Worm (Caenorhabditis elegans): ENCODE data around the gene ddx-35.
A peak's percentile ranks its signal among the peaks of the same experiment; 100 is the strongest.

Gene ddx-35

DNA sequence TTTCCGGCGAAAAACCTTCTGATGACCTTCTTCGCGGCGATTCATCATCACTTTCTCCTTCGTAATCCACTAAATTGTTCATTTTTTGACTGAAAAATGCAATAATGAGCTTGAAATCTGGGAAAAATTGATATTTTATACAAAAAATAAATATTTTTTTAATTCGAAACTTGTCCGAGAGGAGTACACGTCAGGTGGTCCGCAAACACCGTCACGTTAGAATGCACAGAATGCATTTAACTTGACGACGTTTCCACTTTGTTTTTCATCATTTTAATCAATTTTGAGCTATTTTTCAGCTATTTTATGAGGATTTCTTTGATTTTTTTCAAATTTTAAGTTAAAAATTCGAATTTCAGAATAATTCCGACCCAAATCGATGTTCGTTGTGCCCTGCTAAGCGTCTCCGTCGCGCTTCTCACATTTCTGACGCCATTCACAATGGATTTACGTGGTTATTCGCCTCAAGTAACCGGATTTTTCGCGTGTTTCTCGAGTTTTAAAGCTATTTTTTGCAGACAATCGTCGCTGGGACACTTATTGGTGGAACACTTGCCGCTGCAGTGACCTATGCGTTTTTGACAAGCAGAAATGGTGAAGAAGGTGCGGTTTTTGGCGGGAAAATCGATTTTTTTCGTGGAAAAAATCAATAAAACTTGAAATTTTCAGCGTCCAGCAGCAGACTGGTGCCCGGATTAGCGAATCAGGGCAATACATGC, 4.4 kb upstream of the ddx-35 start, which contains the start of the genes eelo-1 and Y67D2.2:
eelo-1 (minus strand) TSS at position 89 of the 719 bp plus-strand sequence.
Y67D2.2 (plus strand) TSS at position 360 of the 719 bp plus-strand sequence.
- TF ChIP-seq ceh-9 (tag; optimal IDR thresholded peaks at IDR 0.05) (no peak), pha-4 (tag; optimal IDR thresholded peaks at IDR 0.05) (peak; percentile 74), nhr-23 (tag; optimal IDR thresholded peaks at IDR 0.05) (peak; percentile 39), lin-15B (tag; optimal IDR thresholded peaks at IDR 0.05) (peak; percentile 54), hmg-11 (tag; optimal IDR thresholded peaks at IDR 0.05) (peak; percentile 49), elt-1 (tag; optimal IDR thresholded peaks at IDR 0.05) (no peak), fos-1 (tag; optimal IDR thresholded peaks at IDR 0.05) (no peak), egl-5 (tag; optimal IDR thresholded peaks at IDR 0.05) (peak; percentile 45), nfya-1 (tag; optimal IDR thresholded peaks at IDR 0.05; ENCODE audit: insufficient read depth) (peak; percentile 61), nhr-43 (tag; optimal IDR thresholded peaks at IDR 0.05; ENCODE audit: poor library complexity, severe bottlenecking) (no peak)

DNA sequence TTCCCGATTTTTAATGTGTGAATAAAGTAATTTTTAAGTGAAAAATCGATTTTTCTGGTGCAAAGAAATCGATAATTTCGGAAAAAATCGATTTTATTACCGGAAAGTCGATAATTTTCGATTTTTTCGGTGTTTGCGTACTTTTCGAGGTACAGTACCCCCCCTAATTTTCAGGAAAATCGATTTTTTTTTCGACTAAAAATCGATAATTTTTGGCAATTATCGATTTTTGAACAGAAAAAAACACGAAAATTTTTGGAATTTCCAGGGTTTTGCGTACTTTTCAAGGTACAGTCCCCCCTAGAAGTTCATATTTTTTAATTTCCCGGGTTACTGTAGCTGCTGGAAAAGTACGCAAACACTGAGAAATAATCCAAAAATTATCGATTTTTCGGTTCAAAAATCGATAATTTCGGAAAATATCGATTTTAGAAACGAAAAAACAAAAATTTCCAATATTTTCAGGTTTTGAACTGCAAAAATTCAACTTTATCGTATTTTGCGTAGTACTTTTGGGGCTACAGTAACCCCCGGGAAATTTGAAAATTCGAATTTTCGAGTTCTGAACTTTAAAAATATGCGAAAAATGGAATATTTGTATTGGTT, 10.7 kb downstream of the ddx-35 start:
- TF ChIP-seq eor-1 (tag; optimal IDR thresholded peaks at IDR 0.05): no peak
- TF ChIP-seq ceh-28 (tag; optimal IDR thresholded peaks at IDR 0.05): peak; percentile 90
- TF ChIP-seq hmg-11 (tag; optimal IDR thresholded peaks at IDR 0.05): no peak

DNA sequence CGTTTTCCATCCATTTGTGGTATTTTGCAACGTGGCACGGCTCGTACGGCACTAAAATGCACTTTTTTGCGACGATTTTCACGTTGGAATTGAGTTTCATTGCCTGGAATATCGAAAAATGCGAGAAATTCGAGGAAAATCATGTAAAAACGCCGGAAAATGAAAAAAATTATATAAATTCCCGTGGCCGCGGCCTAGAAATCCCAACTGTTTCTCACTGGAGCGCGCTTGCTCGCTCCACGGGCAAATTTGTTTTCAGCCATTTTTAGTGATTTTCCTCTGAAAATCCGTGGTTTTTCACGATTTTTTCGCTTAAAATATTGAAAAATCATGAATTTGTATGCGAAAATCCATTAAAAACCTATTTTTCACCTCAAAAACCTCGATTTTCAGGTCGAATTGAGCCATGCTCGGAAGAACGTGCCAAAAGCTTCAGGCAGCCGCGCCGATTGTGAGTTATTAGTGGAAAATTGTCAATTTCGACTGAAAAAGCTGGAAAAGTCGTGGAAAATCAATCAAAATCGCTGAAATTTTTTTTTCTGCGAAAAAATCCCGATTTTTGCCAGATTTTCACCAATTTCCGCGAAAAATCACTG, 14.0 kb downstream of the ddx-35 start, which contains the start of the genes Y67D2.5 and cisd-3.2:
Y67D2.5 (minus strand) TSS at position 145 of the 596 bp plus-strand sequence.
cisd-3.2 (plus strand) TSS at position 394 of the 596 bp plus-strand sequence.
- TF ChIP-seq ztf-11 (tag; optimal IDR thresholded peaks at IDR 0.05): no peak
- TF ChIP-seq nhr-43 (tag; optimal IDR thresholded peaks at IDR 0.05; ENCODE audit: poor library complexity, severe bottlenecking): no peak
- no peak for TF ChIP-seq aly-2 (tag; optimal IDR thresholded peaks at IDR 0.05)
- no peak for TF ChIP-seq nhr-237 (tag; optimal IDR thresholded peaks at IDR 0.05)
- no peak for TF ChIP-seq tbx-2 (tag; optimal IDR thresholded peaks at IDR 0.05)
- TF ChIP-seq daf-12 (tag; optimal IDR thresholded peaks at IDR 0.05): no peak
- TF ChIP-seq hmg-11 (tag; optimal IDR thresholded peaks at IDR 0.05): peak; percentile 5
- peak; percentile 86 for TF ChIP-seq lin-15B (tag; optimal IDR thresholded peaks at IDR 0.05)
- no peak for TF ChIP-seq fkh-10 (GFP tag; optimal IDR thresholded peaks at IDR 0.05)
- no peak for TF ChIP-seq unc-62 (GFP tag; optimal IDR thresholded peaks at IDR 0.05)
- no peak for TF ChIP-seq ZK546.5 (tag; optimal IDR thresholded peaks at IDR 0.05)
- TF ChIP-seq nfya-1 (tag; optimal IDR thresholded peaks at IDR 0.05; ENCODE audit: insufficient read depth): peak; percentile 1
- no peak for TF ChIP-seq nhr-77 (tag; optimal IDR thresholded peaks at IDR 0.05)
- no peak for TF ChIP-seq nhr-67 (tag; optimal IDR thresholded peaks at IDR 0.05)
- TF ChIP-seq eor-1 (tag; optimal IDR thresholded peaks at IDR 0.05): no peak
- no peak for TF ChIP-seq nhr-23 (tag; optimal IDR thresholded peaks at IDR 0.05)
- no peak for TF ChIP-seq lsy-12 (tag; optimal IDR thresholded peaks at IDR 0.05)
- TF ChIP-seq unc-39 (tag; optimal IDR thresholded peaks at IDR 0.05): no peak
- TF ChIP-seq pha-4 (tag; optimal IDR thresholded peaks at IDR 0.05): peak; percentile 24
- no peak for TF ChIP-seq sea-2 (GFP tag; optimal IDR thresholded peaks at IDR 0.05)
- TF ChIP-seq nhr-11 (tag; optimal IDR thresholded peaks at IDR 0.05): no peak
- no peak for TF ChIP-seq ceh-16 (tag; optimal IDR thresholded peaks at IDR 0.05)
- no peak for TF ChIP-seq zag-1 (tag; optimal IDR thresholded peaks at IDR 0.05)

- TF ChIP-seq R02D3.7 (tag; optimal IDR thresholded peaks at IDR 0.05): no peak
- no peak for TF ChIP-seq nhr-237 (tag; optimal IDR thresholded peaks at IDR 0.05)
- TF ChIP-seq egl-5 (tag; optimal IDR thresholded peaks at IDR 0.05): no peak
- no peak for TF ChIP-seq elt-2 (tag; optimal IDR thresholded peaks at IDR 0.05)
- no peak for TF ChIP-seq nhr-76 (tag; optimal IDR thresholded peaks at IDR 0.05)
- no peak for TF ChIP-seq aly-2 (tag; optimal IDR thresholded peaks at IDR 0.05)
- TF ChIP-seq ztf-11 (tag; optimal IDR thresholded peaks at IDR 0.05): no peak
- no peak for TF ChIP-seq snpc-4 (tag; optimal IDR thresholded peaks at IDR 0.05)
- no peak for TF ChIP-seq ama-1 (optimal IDR thresholded peaks at IDR 0.05)
- no peak for TF ChIP-seq nhr-43 (tag; optimal IDR thresholded peaks at IDR 0.05; ENCODE audit: poor library complexity, severe bottlenecking)
- TF ChIP-seq lsy-12 (tag; optimal IDR thresholded peaks at IDR 0.05): no peak
- no peak for TF ChIP-seq nfya-1 (tag; optimal IDR thresholded peaks at IDR 0.05; ENCODE audit: insufficient read depth)
- no peak for TF ChIP-seq hmg-11 (tag; optimal IDR thresholded peaks at IDR 0.05)
- no peak for TF ChIP-seq daf-12 (tag; optimal IDR thresholded peaks at IDR 0.05)
Measured at ce11 chrIII:1539366-1539765, 14.9 kb downstream of the ddx-35 start.

Measured in whole organism, L3 larva.